Fruit fly (Drosophila melanogaster) whole organism, embryonic: ENCODE data around the gene CG43163.

ENCODE experiments used
- B-H1 ChIP-seq: fragments of 200-800 bp; sonication (Bioruptor generic); IDR thresholded peaks from 3 replicates; pipeline ENCODE4 v1.3.6; 2022; ENCODE audit warnings: missing biosample characterization, missing genetic modification characterization
- BtbVII ChIP-seq: fragments of 200-800 bp; sonication (Bioruptor generic); optimal IDR thresholded peaks from 3 replicates; lab custom pipeline; 2017; ENCODE audit warnings: missing biosample characterization, mild to moderate bottlenecking, missing genetic modification characterization
- CG10565 ChIP-seq: fragments of 200-800 bp; sonication (Bioruptor generic); optimal IDR thresholded peaks from 3 replicates; lab custom pipeline; 2016; ENCODE audit warnings: missing biosample characterization, mild to moderate bottlenecking, missing genetic modification characterization
- CG11093 ChIP-seq: fragments of 200-800 bp; sonication (Bioruptor generic); IDR thresholded peaks from 3 replicates; pipeline ENCODE4 v1.3.6; 2022; ENCODE audit warnings: missing biosample characterization, missing genetic modification characterization
- CG11723 ChIP-seq: fragments of 200-800 bp; sonication (Bioruptor generic); optimal IDR thresholded peaks from 2 replicates; lab custom pipeline; 2017; ENCODE audit warnings: missing biosample characterization, mild to moderate bottlenecking, missing genetic modification characterization
- CG12391 ChIP-seq: fragments of 200-800 bp; sonication (Bioruptor generic); optimal IDR thresholded peaks from 3 replicates; lab custom pipeline; 2018; ENCODE audit warnings: missing biosample characterization, mild to moderate bottlenecking, missing genetic modification characterization, moderate library complexity
- CG12942 ChIP-seq: fragments of 200-800 bp; sonication (Bioruptor generic); optimal IDR thresholded peaks from 3 replicates; lab custom pipeline; 2016; ENCODE audit warnings: missing biosample characterization, missing genetic modification characterization
- CG13287 ChIP-seq: fragments of 200-800 bp; sonication (Bioruptor generic); IDR thresholded peaks from 2 replicates; pipeline ENCODE4 v1.3.6; 2022; ENCODE audit warnings: missing biosample characterization, missing genetic modification characterization; ENCODE audit not compliant: partially characterized antibody
- CG1602 ChIP-seq: fragments of 200-800 bp; sonication (Bioruptor generic); optimal IDR thresholded peaks from 3 replicates; lab custom pipeline; 2016; ENCODE audit warnings: missing biosample characterization, missing genetic modification characterization
- CG32532 ChIP-seq: fragments of 200-800 bp; sonication (Bioruptor generic); IDR thresholded peaks from 2 replicates; pipeline ENCODE4 v1.3.6; 2022; ENCODE audit warnings: missing biosample characterization, missing genetic modification characterization
- CG32772 ChIP-seq: fragments of 200-800 bp; sonication (Bioruptor generic); IDR thresholded peaks from 2 replicates; pipeline ENCODE4 v1.3.6; 2022; ENCODE audit warnings: missing biosample characterization, missing genetic modification characterization
- CG3726 ChIP-seq: fragments of 200-800 bp; sonication (Bioruptor generic); IDR thresholded peaks from 3 replicates; pipeline ENCODE4, ENCODE4 v1.3.6; 2022; ENCODE audit warnings: missing biosample characterization, missing genetic modification characterization
- CG4424 ChIP-seq: fragments of 200-800 bp; sonication (Bioruptor generic); optimal IDR thresholded peaks from 3 replicates; lab custom pipeline; 2016; ENCODE audit warnings: missing biosample characterization, missing genetic modification characterization
- CG4730 ChIP-seq: fragments of 200-800 bp; sonication (Bioruptor generic); IDR thresholded peaks from 2 replicates; pipeline ENCODE4 v1.3.6; 2022; ENCODE audit warnings: missing biosample characterization, missing genetic modification characterization
- CG8089 ChIP-seq: fragments of 200-800 bp; sonication (Bioruptor generic); optimal IDR thresholded peaks from 3 replicates; lab custom pipeline; 2016; ENCODE audit warnings: missing biosample characterization, missing genetic modification characterization
- CTCF ChIP-seq: fragments of 200-800 bp; sonication (Bioruptor generic); optimal IDR thresholded peaks from 2 replicates; lab custom pipeline; 2017; ENCODE audit warnings: missing biosample characterization, mild to moderate bottlenecking, missing genetic modification characterization, moderate library complexity
- D19B ChIP-seq: fragments of 200-800 bp; sonication (Bioruptor generic); optimal IDR thresholded peaks from 2 replicates; lab custom pipeline; 2017; ENCODE audit warnings: missing biosample characterization, mild to moderate bottlenecking, missing genetic modification characterization
- HLH4C ChIP-seq: fragments of 200-800 bp; sonication (Bioruptor generic); IDR thresholded peaks from 3 replicates; pipeline ENCODE4 v1.3.6; 2022; ENCODE audit warnings: missing biosample characterization, missing genetic modification characterization; ENCODE audit not compliant: partially characterized antibody
- HLHmδ ChIP-seq: fragments of 200-800 bp; sonication (Bioruptor generic); optimal IDR thresholded peaks from 2 replicates; lab custom pipeline; 2018; ENCODE audit warnings: missing biosample characterization, mild to moderate bottlenecking, missing genetic modification characterization, moderate library complexity
- Hr3 ChIP-seq: fragments of 200-800 bp; sonication (Bioruptor generic); optimal IDR thresholded peaks from 3 replicates; lab custom pipeline; 2016; ENCODE audit warnings: missing biosample characterization, missing genetic modification characterization
- Hsf ChIP-seq: fragments of 200-800 bp; sonication (Bioruptor generic); optimal IDR thresholded peaks from 3 replicates; lab custom pipeline; 2016; ENCODE audit warnings: missing biosample characterization, missing genetic modification characterization
- Jarid2 ChIP-seq: fragments of 200-800 bp; sonication (Bioruptor generic); optimal IDR thresholded peaks from 3 replicates; lab custom pipeline; 2017; ENCODE audit warnings: mild to moderate bottlenecking, missing biosample characterization, missing genetic modification reagents, missing genetic modification characterization
- Meics ChIP-seq: fragments of 200-800 bp; sonication (Bioruptor generic); optimal IDR thresholded peaks from 2 replicates; lab custom pipeline; 2017; ENCODE audit warnings: missing biosample characterization, mild to moderate bottlenecking, missing genetic modification characterization
- Neu2 ChIP-seq: fragments of 200-800 bp; sonication (Bioruptor generic); optimal IDR thresholded peaks from 3 replicates; lab custom pipeline; 2016; ENCODE audit warnings: missing biosample characterization, missing genetic modification characterization, borderline replicate concordance
- NfI ChIP-seq: fragments of 200-800 bp; sonication (Bioruptor generic); optimal IDR thresholded peaks from 3 replicates; lab custom pipeline; 2018; ENCODE audit warnings: missing biosample characterization, mild to moderate bottlenecking, missing genetic modification characterization, moderate library complexity
- Oaz ChIP-seq: fragments of 200-800 bp; sonication (Bioruptor generic); IDR thresholded peaks from 2 replicates; pipeline ENCODE4 v1.3.6; 2022; ENCODE audit warnings: missing biosample characterization, missing genetic modification characterization
- Six4 ChIP-seq: fragments of 200-800 bp; sonication (Bioruptor generic); optimal IDR thresholded peaks from 2 replicates; lab custom pipeline; 2016; ENCODE audit warnings: missing biosample characterization, missing genetic modification characterization
- ab ChIP-seq: fragments of 200-800 bp; sonication (Bioruptor generic); optimal IDR thresholded peaks from 2 replicates; lab custom pipeline; 2016; ENCODE audit warnings: missing biosample characterization, missing genetic modification characterization
- bigmax ChIP-seq: fragments of 200-800 bp; sonication (Bioruptor generic); optimal IDR thresholded peaks from 2 replicates; lab custom pipeline; 2018; ENCODE audit warnings: missing biosample characterization, mild to moderate bottlenecking, missing genetic modification characterization
- cato ChIP-seq: fragments of 200-800 bp; sonication (Bioruptor generic); optimal IDR thresholded peaks from 2 replicates; lab custom pipeline; 2016; ENCODE audit warnings: missing biosample characterization, missing genetic modification characterization, borderline replicate concordance
- crp ChIP-seq, 2 experiments: fragments of 200-800 bp; sonication (Bioruptor generic); optimal IDR thresholded peaks; 2 replicates in 1 of 2; 3 replicates in 1 of 2; lab custom pipeline; 2017; ENCODE audit warnings: missing biosample characterization in 2 of 2, missing genetic modification characterization in 2 of 2, mild to moderate bottlenecking in 1 of 2, moderate library complexity in 1 of 2
- dmrt11E ChIP-seq: fragments of 200-800 bp; sonication (Bioruptor generic); optimal IDR thresholded peaks from 3 replicates; lab custom pipeline; 2018; ENCODE audit warnings: missing biosample characterization, mild to moderate bottlenecking, missing genetic modification characterization, moderate library complexity
- gfzf ChIP-seq: fragments of 200-800 bp; sonication (Bioruptor generic); optimal IDR thresholded peaks from 2 replicates; lab custom pipeline; 2016; ENCODE audit warnings: missing biosample characterization, mild to moderate bottlenecking, missing genetic modification characterization, moderate library complexity
- grn ChIP-seq: fragments of 200-800 bp; sonication (Bioruptor generic); optimal IDR thresholded peaks from 3 replicates; lab custom pipeline; 2017; ENCODE audit warnings: missing biosample characterization, missing genetic modification characterization
- gsb-n ChIP-seq: fragments of 200-800 bp; sonication (Bioruptor generic); optimal IDR thresholded peaks from 3 replicates; lab custom pipeline; 2018; ENCODE audit warnings: missing biosample characterization, mild to moderate bottlenecking, missing genetic modification characterization
- jigr1 ChIP-seq: fragments of 200-800 bp; sonication (Bioruptor generic); IDR thresholded peaks from 3 replicates; pipeline ENCODE4 v1.3.6; 2022; ENCODE audit warnings: missing biosample characterization, missing genetic modification characterization
- lilli ChIP-seq: fragments of 200-800 bp; sonication (Bioruptor generic); optimal IDR thresholded peaks from 3 replicates; lab custom pipeline; 2016; ENCODE audit warnings: missing biosample characterization, missing genetic modification characterization
- lmd ChIP-seq: fragments of 200-800 bp; sonication (Bioruptor generic); IDR thresholded peaks from 2 replicates; pipeline ENCODE4 v1.3.6; 2022; ENCODE audit warnings: missing biosample characterization, missing genetic modification characterization
- repo ChIP-seq: fragments of 200-800 bp; sonication (Bioruptor generic); optimal IDR thresholded peaks from 2 replicates; lab custom pipeline; 2016; ENCODE audit warnings: missing biosample characterization, missing genetic modification characterization
- scrt ChIP-seq: fragments of 200-800 bp; sonication (Bioruptor generic); optimal IDR thresholded peaks from 2 replicates; lab custom pipeline; 2018; ENCODE audit warnings: missing biosample characterization, mild to moderate bottlenecking, missing genetic modification characterization, moderate library complexity
- sisA ChIP-seq: fragments of 200-800 bp; sonication (Bioruptor generic); IDR thresholded peaks from 2 replicates; pipeline ENCODE4 v1.3.6; 2022; ENCODE audit warnings: missing biosample characterization, missing genetic modification characterization
- tgo ChIP-seq: fragments of 200-800 bp; sonication (Bioruptor generic); IDR thresholded peaks from 3 replicates; pipeline ENCODE4 v1.3.6; 2022; ENCODE audit warnings: missing biosample characterization, missing genetic modification characterization
- twi ChIP-seq: fragments of 200-800 bp; optimal IDR thresholded peaks from 2 replicates; lab custom pipeline; 2019; ENCODE audit warnings: missing biosample characterization, mild to moderate bottlenecking, missing genetic modification characterization, moderate library complexity
- usp ChIP-seq: fragments of >200 bp; optimal IDR thresholded peaks from 2 replicates; lab custom pipeline; 2017; ENCODE audit warnings: missing biosample characterization, missing genetic modification characterization
- vvl ChIP-seq: fragments of 200-800 bp; sonication (Bioruptor generic); IDR thresholded peaks from 2 replicates; pipeline ENCODE4 v1.3.6; 2022; ENCODE audit warnings: missing biosample characterization, missing genetic modification characterization
- wek ChIP-seq: fragments of 200-800 bp; sonication (Bioruptor generic); optimal IDR thresholded peaks from 3 replicates; lab custom pipeline; 2018; ENCODE audit warnings: missing biosample characterization, mild to moderate bottlenecking, missing genetic modification characterization, moderate library complexity
- zfh1 ChIP-seq: fragments of 200-800 bp; sonication (Bioruptor generic); IDR thresholded peaks from 3 replicates; pipeline ENCODE4 v1.3.6; 2022; ENCODE audit warnings: missing biosample characterization, missing genetic modification characterization

CG43163 gene

dm6 chr3L:8461229-8462004 is 45.5 kb downstream of the CG43163 start (continued):
- TF ChIP-seq wek (GFP tag; lab: Kevin White, UChicago) = no peak
- TF ChIP-seq grn (GFP tag; lab: Kevin White, UChicago) = no peak
- TF ChIP-seq Hsf (GFP tag; lab: Kevin White, UChicago) = no peak
- TF ChIP-seq repo (GFP tag; lab: Kevin White, UChicago) = no peak
- no peak for TF ChIP-seq CTCF (GFP tag; lab: Kevin White, UChicago)
- no peak for TF ChIP-seq bigmax (GFP tag; lab: Kevin White, UChicago)
- TF ChIP-seq CG10565 (GFP tag; lab: Kevin White, UChicago) = no peak
- no peak for TF ChIP-seq Jarid2
- peak; percentile 22 for TF ChIP-seq dmrt11E (tag; lab: Kevin White, UChicago)
- no peak for TF ChIP-seq lilli (GFP tag; lab: Kevin White, UChicago)
- peak; percentile 39 for TF ChIP-seq gsb-n (tag; lab: Kevin White, UChicago)
- peak; percentile 37 for TF ChIP-seq twi (tag; lab: Kevin White, UChicago)
- TF ChIP-seq sisA (GFP tag; lab: Robert Waterston, UW) = no peak
- no peak for TF ChIP-seq CG3726
- no peak for TF ChIP-seq scrt (GFP tag; lab: Kevin White, UChicago)
- TF ChIP-seq CG32772 = no peak
- TF ChIP-seq ab (GFP tag; lab: Kevin White, UChicago) = no peak
- no peak for TF ChIP-seq gfzf (GFP tag; lab: Kevin White, UChicago)
- peak; percentile 70 for TF ChIP-seq D19B
- no peak for TF ChIP-seq cato (GFP tag; lab: Kevin White, UChicago)
- TF ChIP-seq BtbVII (GFP tag; lab: Kevin White, UChicago) = no peak
- TF ChIP-seq CG12391 (tag; lab: Kevin White, UChicago) = peak; percentile 8

- peak; percentile 33; the same call in 1 of the 2 replicates for TF ChIP-seq vvl (GFP tag; lab: Robert Waterston, UW)
- TF ChIP-seq CG32532 (GFP tag; lab: Robert Waterston, UW) = no peak
- no peak for TF ChIP-seq CG12942 (GFP tag; lab: Kevin White, UChicago)
- no peak for TF ChIP-seq Neu2 (GFP tag; lab: Kevin White, UChicago)
- no peak for TF ChIP-seq HLH4C
- 0 out of 2 replicates have a peak, but pooled peaks have one; percentile 8 for TF ChIP-seq CG4730 (GFP tag; lab: Robert Waterston, UW)
- TF ChIP-seq usp (GFP tag; lab: Kevin White, UChicago) = no peak
- 0 out of 2 replicates have a peak, but pooled peaks have one; percentile 3 for TF ChIP-seq lmd (GFP tag; lab: Robert Waterston, UW)
- no peak for TF ChIP-seq tgo (GFP tag; lab: Robert Waterston, UW)
- TF ChIP-seq CG12391 (tag; lab: Kevin White, UChicago) = no peak
- TF ChIP-seq grn (GFP tag; lab: Kevin White, UChicago) = no peak
- TF ChIP-seq CG4424 (GFP tag; lab: Kevin White, UChicago) = peak; percentile 18
- TF ChIP-seq CG11723 (GFP tag; lab: Kevin White, UChicago) = no peak
- no peak for TF ChIP-seq B-H1 (GFP tag; lab: Robert Waterston, UW)
- TF ChIP-seq NfI = no peak
- no peak for TF ChIP-seq crp (GFP tag; optimal IDR thresholded peaks at IDR 0.05; lab: Kevin White, UChicago)
- peak; percentile 8 for TF ChIP-seq Meics (GFP tag; lab: Kevin White, UChicago)
- TF ChIP-seq CG8089 (GFP tag; lab: Kevin White, UChicago) = no peak
- TF ChIP-seq HLHmδ = no peak
- TF ChIP-seq Oaz (GFP tag; lab: Robert Waterston, UW) = 0 out of 2 replicates have a peak, but pooled peaks have one; percentile 19
- TF ChIP-seq jigr1 (GFP tag; lab: Robert Waterston, UW) = no peak
- no peak for TF ChIP-seq Six4
- TF ChIP-seq CG1602 (GFP tag; lab: Kevin White, UChicago) = no peak
- 0 out of 3 replicates have a peak, but pooled peaks have one; percentile 13 for TF ChIP-seq zfh1 (GFP tag; lab: Robert Waterston, UW)
- TF ChIP-seq CG11093 (GFP tag; lab: Robert Waterston, UW) = 0 out of 3 replicates have a peak, but pooled peaks have one; percentile 7
- TF ChIP-seq CG13287 (GFP tag; lab: Robert Waterston, UW) = no peak
- TF ChIP-seq Hr3 = no peak
Observed at dm6 chr3L:8460050-8460878, 46.7 kb downstream of the CG43163 start.
